Fruit fly (Drosophila melanogaster) whole organism: ENCODE results near the gene NaPi-III.

Source experiments
- CG8478 ChIP-seq: fragments of >200 bp; optimal IDR thresholded peaks from 2 replicates; lab custom pipeline; 2018; ENCODE audit warnings: inconsistent platforms
- Dll ChIP-seq: fragments of >200 bp; optimal IDR thresholded peaks from 2 replicates; lab custom pipeline; 2017
- EcR ChIP-seq, 2 experiments: fragments of >200 bp; optimal IDR thresholded peaks; 2 replicates each; lab custom pipeline; 2017; ENCODE audit warnings: missing biosample characterization in 2 of 2, missing genetic modification characterization in 2 of 2, missing genetic modification reagents in 2 of 2
- pan ChIP-seq: fragments of >200 bp; optimal IDR thresholded peaks from 2 replicates; lab custom pipeline; 2017
- psq ChIP-seq: fragments of >200 bp; optimal IDR thresholded peaks from 2 replicates; lab custom pipeline; 2017
- usp ChIP-seq: fragments of >200 bp; optimal IDR thresholded peaks from 2 replicates; lab custom pipeline; 2017; ENCODE audit warnings: missing biosample characterization, missing genetic modification characterization, mixed read lengths

Gene NaPi-III

DNA sequence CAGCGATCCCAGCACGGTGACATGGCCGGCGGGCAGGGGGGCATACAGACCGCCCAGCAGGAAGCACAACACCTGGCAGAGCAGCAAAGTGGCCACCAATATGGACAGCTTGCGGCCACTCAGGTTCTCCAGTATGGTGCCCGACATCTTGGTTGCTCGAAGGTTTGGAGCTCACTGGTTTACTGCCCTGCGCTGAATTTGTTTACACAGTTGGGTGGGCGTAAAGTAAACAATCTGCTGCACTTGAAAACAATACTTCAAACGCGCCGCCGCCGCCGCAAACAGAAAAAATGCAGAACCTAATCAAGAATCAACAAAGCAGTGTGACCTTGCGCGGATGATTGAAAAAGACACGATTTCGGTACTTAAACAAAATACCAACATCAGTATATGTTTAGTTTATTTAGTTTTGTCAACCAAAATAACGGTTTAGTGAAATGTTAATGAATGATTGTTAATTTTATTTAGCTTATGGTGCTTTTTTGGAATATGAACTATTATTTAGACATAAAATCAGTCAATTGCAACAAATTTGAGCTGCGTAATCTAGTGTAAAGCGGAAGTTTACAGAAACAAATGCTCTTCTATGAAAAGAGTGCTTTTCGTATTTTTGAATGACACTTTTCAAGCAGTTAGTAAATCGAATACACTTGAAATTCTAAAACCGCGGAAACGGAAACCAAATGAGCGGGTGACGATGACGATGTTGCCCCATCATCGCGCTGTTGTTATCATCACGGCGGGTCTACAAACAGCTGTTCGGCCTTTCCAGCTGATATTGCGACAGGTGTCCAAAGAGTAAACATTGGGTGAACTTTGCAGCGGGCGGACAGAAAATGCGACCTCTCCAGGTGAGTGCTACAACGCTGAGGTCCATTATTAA, 46.4 kb downstream of the NaPi-III start, which contains the start of the genes wls and Adck5:
TSS of gene wls (minus strand) at position 327 of the 883 bp plus-strand sequence.
TSS of gene Adck5 (plus strand) at position 519 of the 883 bp plus-strand sequence.
- TF ChIP-seq pan (lab: Kevin White, UChicago) (peak; percentile 52), CG8478 (lab: Kevin White, UChicago) (no peak)

DNA sequence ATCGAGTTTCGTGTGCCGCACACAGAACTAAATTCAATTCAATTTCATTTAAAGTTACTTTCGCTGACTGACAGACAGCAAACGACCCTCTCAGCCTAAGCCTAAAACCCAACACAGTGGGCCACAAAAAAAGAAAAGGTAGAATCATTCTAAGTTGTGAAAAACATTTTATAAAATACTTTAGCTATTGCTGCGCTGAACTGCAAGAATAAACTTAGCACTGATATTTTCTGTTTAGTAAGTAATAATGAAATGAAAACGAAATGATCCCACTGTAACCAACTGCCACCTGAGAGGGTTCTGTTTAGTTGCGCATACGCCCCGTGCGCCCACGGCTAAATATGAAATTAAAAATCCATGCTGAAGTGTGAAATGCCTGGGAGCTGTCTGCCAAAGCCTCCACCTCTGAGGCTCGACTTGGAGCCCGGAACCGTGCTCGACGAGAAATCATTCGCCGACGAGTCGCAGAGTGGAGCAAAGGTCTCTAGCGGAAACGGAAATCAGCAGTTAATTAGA, 50.0 kb downstream of the NaPi-III start, which contains the start of gene CG14142:
TSS of gene CG14142 (plus strand) at position 466 of the 516 bp plus-strand sequence.
- TF ChIP-seq Dll (lab: Kevin White, UChicago) (no peak), pan (lab: Kevin White, UChicago) (no peak), usp (GFP tag; lab: Kevin White, UChicago) (no peak), psq (no peak), EcR (GFP tag; optimal IDR thresholded peaks at IDR 0.05; lab: Kevin White, UChicago) (no peak), CG8478 (lab: Kevin White, UChicago) (no peak)

DNA sequence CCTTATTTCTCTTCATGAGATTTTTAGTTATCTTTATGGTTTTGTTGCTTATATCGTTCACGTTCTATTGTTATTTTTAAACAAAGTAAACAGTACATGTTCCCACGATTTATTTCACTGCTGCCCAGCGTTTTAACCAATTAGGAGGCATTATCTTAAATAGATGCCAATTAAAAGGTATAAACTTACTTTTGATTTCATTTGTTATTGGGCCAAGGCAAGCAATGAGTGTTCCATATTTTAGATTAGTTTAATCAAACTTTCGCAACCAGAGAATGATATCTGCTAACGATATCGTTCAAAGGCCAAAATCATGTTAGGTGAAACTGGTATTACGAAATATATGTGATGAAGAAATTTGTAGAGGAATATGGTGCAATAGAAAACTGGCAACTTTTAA, 59.8 kb downstream of the NaPi-III start:
- TF ChIP-seq EcR (GFP tag; optimal IDR thresholded peaks at IDR 0.05; lab: Kevin White, UChicago) (no peak), usp (GFP tag; lab: Kevin White, UChicago) (no peak), Dll (lab: Kevin White, UChicago) (no peak), CG8478 (lab: Kevin White, UChicago) (no peak), psq (no peak), pan (lab: Kevin White, UChicago) (no peak)

DNA sequence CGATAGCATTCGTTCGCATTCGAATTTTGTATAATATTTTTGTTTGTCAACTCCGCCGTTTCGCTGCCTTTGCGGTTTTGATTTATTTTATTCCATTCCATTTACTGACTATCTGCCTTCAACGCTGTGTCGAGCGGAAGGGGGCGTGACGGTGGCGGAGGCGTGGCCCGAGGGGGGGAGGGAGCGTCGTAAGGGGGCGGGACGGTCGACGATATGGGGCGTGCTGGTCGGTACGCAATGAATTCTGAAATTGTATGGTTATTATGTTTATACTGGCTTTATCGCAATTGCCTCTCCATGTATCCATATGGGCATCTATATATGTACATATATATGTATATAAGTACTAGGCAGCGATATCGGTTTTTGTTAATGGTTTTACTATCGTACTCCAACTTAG, 60.8 kb downstream of the NaPi-III start:
- TF ChIP-seq pan (lab: Kevin White, UChicago) (no peak), psq (no peak), CG8478 (lab: Kevin White, UChicago) (no peak), usp (GFP tag; lab: Kevin White, UChicago) (no peak), Dll (lab: Kevin White, UChicago) (no peak), EcR (GFP tag; optimal IDR thresholded peaks at IDR 0.05; lab: Kevin White, UChicago) (no peak)
